Fruit fly (Drosophila melanogaster): ENCODE results near the gene CG13912.
A peak's percentile ranks its signal among the peaks of the same experiment; 100 is the strongest.

The CG13912 gene

DNA sequence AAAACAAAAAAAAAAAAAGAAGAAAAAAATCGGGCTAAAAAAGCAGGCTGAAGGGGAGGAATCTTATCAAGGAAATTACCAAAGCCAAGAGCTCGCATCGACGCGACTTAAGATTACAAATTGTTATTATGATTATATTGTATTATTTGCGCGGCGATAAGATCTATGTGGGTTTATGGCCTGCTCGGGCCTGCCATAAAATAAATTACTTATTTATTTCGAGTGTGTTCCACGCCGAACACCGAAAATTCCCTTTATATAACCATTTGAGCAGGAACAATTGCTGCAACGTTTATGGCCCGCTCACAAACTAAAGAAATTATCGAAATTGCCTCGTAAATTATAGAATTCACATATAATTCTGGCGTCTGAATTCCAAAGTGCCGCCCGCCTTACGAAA is 19.8 kb upstream of the CG13912 start:
- TF ChIP-seq Rel (GFP tag; optimal IDR thresholded peaks at IDR 0.05) (no peak), Rel (tag; optimal IDR thresholded peaks at IDR 0.05) (peak; percentile 9), br (GFP tag; optimal IDR thresholded peaks at IDR 0.05) (peak; percentile 2), pan (optimal IDR thresholded peaks at IDR 0.05) (no peak), CrebA (GFP tag; optimal IDR thresholded peaks at IDR 0.05; ENCODE audit: borderline replicate concordance) (peak; percentile 37), Dif (GFP tag; optimal IDR thresholded peaks at IDR 0.05; ENCODE audit: partially characterized antibody) (no peak)

DNA sequence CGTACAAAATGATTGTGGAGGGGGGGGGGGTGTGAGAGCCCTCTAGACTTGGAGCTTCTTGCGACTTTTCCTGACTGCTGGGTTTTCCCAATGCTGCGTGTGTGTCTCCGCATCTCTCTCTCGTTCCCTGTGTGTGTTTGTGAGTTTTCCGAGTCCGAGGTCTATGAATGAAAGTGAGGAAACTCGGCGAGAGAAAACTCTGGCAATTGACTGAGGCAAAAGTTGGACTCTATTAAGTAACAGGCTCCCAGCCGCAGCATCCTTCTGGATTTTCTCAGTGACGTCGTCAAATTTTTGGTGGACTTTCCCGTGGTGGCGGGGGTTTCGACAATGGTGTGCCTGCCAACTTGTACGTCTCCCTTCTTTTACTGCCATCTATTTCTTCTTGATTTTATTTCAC is 18.8 kb upstream of the CG13912 start:
- TF ChIP-seq HLH106 (tag; optimal IDR thresholded peaks at IDR 0.05) (no peak), woc (GFP tag; optimal IDR thresholded peaks at IDR 0.05) (no peak), tai (GFP tag; optimal IDR thresholded peaks at IDR 0.05) (no peak), lola (GFP tag; optimal IDR thresholded peaks at IDR 0.05) (no peak), fru (GFP tag; optimal IDR thresholded peaks at IDR 0.05) (no peak)

- TF ChIP-seq usp (GFP tag; optimal IDR thresholded peaks at IDR 0.05), result no peak
- no peak for TF ChIP-seq Vsx2 (GFP tag; optimal IDR thresholded peaks at IDR 0.05; ENCODE audit: partially characterized antibody)
- TF ChIP-seq Dif (GFP tag; optimal IDR thresholded peaks at IDR 0.05; ENCODE audit: partially characterized antibody), result no peak
- no peak for TF ChIP-seq HLH106 (tag; optimal IDR thresholded peaks at IDR 0.05)
- no peak for TF ChIP-seq GATAd (GFP tag; optimal IDR thresholded peaks at IDR 0.05)
- peak; percentile 97 for TF ChIP-seq Dfd (GFP tag; optimal IDR thresholded peaks at IDR 0.05)
- no peak for TF ChIP-seq sage (GFP tag; optimal IDR thresholded peaks at IDR 0.05)
Measured at dm6 chr3L:1172858-1173257, 16.5 kb upstream of the CG13912 start.

dm6 chr3L:1176515-1176914 is 12.9 kb upstream of the CG13912 start:
- no peak for TF ChIP-seq lola (GFP tag; optimal IDR thresholded peaks at IDR 0.05)

- TF ChIP-seq Hnf4 (GFP tag; optimal IDR thresholded peaks at IDR 0.05), result no peak
- TF ChIP-seq CG9705 (GFP tag; optimal IDR thresholded peaks at IDR 0.05), result no peak
- TF ChIP-seq tai (GFP tag; optimal IDR thresholded peaks at IDR 0.05), result no peak
- peak; percentile 5 for TF ChIP-seq CrebA (GFP tag; optimal IDR thresholded peaks at IDR 0.05; ENCODE audit: borderline replicate concordance)
- peak in 1 of 2 experiments; percentile 4 for TF ChIP-seq dl (GFP tag; optimal IDR thresholded peaks at IDR 0.05; ENCODE audit: insufficient read depth in 1 of 2, partially characterized antibody in 2 of 2)
- TF ChIP-seq jim (GFP tag; optimal IDR thresholded peaks at IDR 0.05), result no peak
- peak; percentile 77 for TF ChIP-seq Dif (GFP tag; optimal IDR thresholded peaks at IDR 0.05; ENCODE audit: partially characterized antibody)
- TF ChIP-seq Jra (GFP tag; optimal IDR thresholded peaks at IDR 0.05), result no peak
- peak; percentile 13 for TF ChIP-seq rgr (GFP tag; optimal IDR thresholded peaks at IDR 0.05)
- TF ChIP-seq h (GFP tag; optimal IDR thresholded peaks at IDR 0.05), result no peak
- no peak for TF ChIP-seq CG32264 (GFP tag; optimal IDR thresholded peaks at IDR 0.05)
- TF ChIP-seq pan (optimal IDR thresholded peaks at IDR 0.05), result no peak
- peak; percentile 5 for TF ChIP-seq Vsx2 (GFP tag; optimal IDR thresholded peaks at IDR 0.05; ENCODE audit: partially characterized antibody)
- no peak for TF ChIP-seq Myc (optimal IDR thresholded peaks at IDR 0.05)
- no peak for TF ChIP-seq brk (GFP tag; optimal IDR thresholded peaks at IDR 0.05)
- no peak for TF ChIP-seq HLH106 (tag; optimal IDR thresholded peaks at IDR 0.05)
- no peak for TF ChIP-seq dsf (GFP tag; optimal IDR thresholded peaks at IDR 0.05; ENCODE audit: borderline replicate concordance)
- TF ChIP-seq psq (GFP tag; optimal IDR thresholded peaks at IDR 0.05), result peak; percentile 34
Measured at dm6 chr3L:1177085-1177484, 12.3 kb upstream of the CG13912 start, which contains the start of gene bab2. Gene bab2 (minus strand): TSS chr3L:1177276.

DNA sequence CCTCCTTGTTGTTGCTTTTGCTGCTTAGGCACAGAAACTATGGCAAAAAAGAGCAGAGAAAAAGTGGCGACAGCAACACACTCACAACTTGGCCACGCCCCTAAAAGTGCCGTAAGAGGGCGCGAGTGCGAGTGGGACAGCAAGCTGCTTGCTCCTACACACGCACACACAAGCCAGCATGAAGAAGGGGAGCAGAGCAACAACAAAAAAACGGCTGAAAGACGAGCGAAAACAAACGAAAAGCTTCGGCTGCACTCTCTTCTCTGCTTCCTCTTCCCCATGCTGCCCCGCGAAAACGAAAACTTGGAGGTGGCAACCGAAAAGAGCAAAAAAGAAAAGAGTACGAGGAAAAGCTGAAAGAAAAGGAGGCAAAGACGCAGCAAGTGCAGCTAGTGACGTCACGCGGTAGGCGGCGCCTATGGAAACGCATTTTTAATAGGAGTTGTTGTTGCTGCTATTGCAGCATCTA is 11.2 kb upstream of the CG13912 start:
- TF ChIP-seq sv (GFP tag; optimal IDR thresholded peaks at IDR 0.05) (no peak), Sp1 (GFP tag; optimal IDR thresholded peaks at IDR 0.05) (peak; percentile 28), jim (GFP tag; optimal IDR thresholded peaks at IDR 0.05) (peak; percentile 68), Rel (GFP tag; optimal IDR thresholded peaks at IDR 0.05) (no peak), Rel (tag; optimal IDR thresholded peaks at IDR 0.05) (peak; percentile 31), psq (GFP tag; optimal IDR thresholded peaks at IDR 0.05) (peak; percentile 92), dl (GFP tag; optimal IDR thresholded peaks at IDR 0.05; ENCODE audit: insufficient read depth in 1 of 2, partially characterized antibody in 2 of 2) (peak in 1 of 2 experiments; percentile 30), ey (GFP tag; optimal IDR thresholded peaks at IDR 0.05) (no peak), dsf (GFP tag; optimal IDR thresholded peaks at IDR 0.05; ENCODE audit: borderline replicate concordance) (no peak)

Measured in whole organism, wandering third instar larva.